Fruit fly (Drosophila melanogaster) whole organism, prepupa: ENCODE measurements around the gene CG17650.

ENCODE experiments used
- Blimp-1 ChIP-seq: fragments of 200-800 bp; sonication (Bioruptor generic); optimal IDR thresholded peaks from 3 replicates; lab custom pipeline; 2017; ENCODE audit warnings: missing biosample characterization, missing genetic modification characterization, mild to moderate bottlenecking, moderate library complexity, missing genetic modification reagents
- CG10631 ChIP-seq: fragments of 200-800 bp; sonication (Bioruptor generic); optimal IDR thresholded peaks from 2 replicates; lab custom pipeline; 2016; ENCODE audit warnings: missing biosample characterization, missing genetic modification characterization
- CG10669 ChIP-seq: fragments of 200-800 bp; sonication (Bioruptor generic); optimal IDR thresholded peaks from 3 replicates; lab custom pipeline; 2018; ENCODE audit warnings: missing biosample characterization, mild to moderate bottlenecking, missing genetic modification characterization, moderate library complexity
- CG11294 ChIP-seq: fragments of 200-800 bp; sonication (Bioruptor generic); IDR thresholded peaks from 2 replicates; pipeline ENCODE4 v1.3.6; 2022; ENCODE audit warnings: missing biosample characterization, missing genetic modification characterization
- CG11762 ChIP-seq: fragments of 200-800 bp; sonication (Bioruptor generic); optimal IDR thresholded peaks from 3 replicates; lab custom pipeline; 2016; ENCODE audit warnings: missing biosample characterization, missing genetic modification characterization; ENCODE audit not compliant: insufficient read depth
- CG11902 ChIP-seq: fragments of 200-800 bp; sonication (Bioruptor generic); optimal IDR thresholded peaks from 3 replicates; lab custom pipeline; 2016; ENCODE audit warnings: missing biosample characterization, missing genetic modification characterization
- CG1621 ChIP-seq: fragments of 200-800 bp; sonication (Bioruptor generic); optimal IDR thresholded peaks from 3 replicates; lab custom pipeline; 2018; ENCODE audit warnings: missing biosample characterization, mild to moderate bottlenecking, missing genetic modification characterization
- CG16779 ChIP-seq: fragments of 200-800 bp; sonication (Bioruptor generic); optimal IDR thresholded peaks from 3 replicates; lab custom pipeline; 2017; ENCODE audit warnings: missing biosample characterization, mild to moderate bottlenecking, missing genetic modification characterization
- CG3032 ChIP-seq: fragments of 200-800 bp; optimal IDR thresholded peaks from 2 replicates; lab custom pipeline; 2019; ENCODE audit warnings: missing biosample characterization, mild to moderate bottlenecking, missing genetic modification characterization, moderate library complexity
- CG31627 ChIP-seq: fragments of 200-800 bp; sonication (Bioruptor generic); optimal IDR thresholded peaks from 3 replicates; lab custom pipeline; 2016; ENCODE audit warnings: missing biosample characterization, missing genetic modification characterization
- CG32006 ChIP-seq: fragments of 200-800 bp; sonication (Bioruptor generic); optimal IDR thresholded peaks from 3 replicates; lab custom pipeline; 2017; ENCODE audit warnings: missing biosample characterization, mild to moderate bottlenecking, missing genetic modification characterization
- CG3919 ChIP-seq: fragments of 200-800 bp; sonication (Bioruptor generic); optimal IDR thresholded peaks from 3 replicates; lab custom pipeline; 2016; ENCODE audit warnings: missing biosample characterization, missing genetic modification characterization
- CG4318 ChIP-seq: fragments of 200-800 bp; sonication (Bioruptor generic); optimal IDR thresholded peaks from 3 replicates; lab custom pipeline; 2017; ENCODE audit warnings: missing biosample characterization, mild to moderate bottlenecking, missing genetic modification characterization
- CG6163 ChIP-seq: fragments of 200-800 bp; sonication (Bioruptor generic); IDR thresholded peaks from 3 replicates; pipeline ENCODE4 v1.3.6; 2022; ENCODE audit warnings: missing biosample characterization, missing genetic modification characterization
- CG6276 ChIP-seq: fragments of 200-800 bp; sonication (Bioruptor generic); optimal IDR thresholded peaks from 2 replicates; lab custom pipeline; 2017; ENCODE audit warnings: missing biosample characterization, mild to moderate bottlenecking, missing genetic modification characterization
- CG6792 ChIP-seq: fragments of 200-800 bp; sonication (Bioruptor generic); optimal IDR thresholded peaks from 3 replicates; lab custom pipeline; 2016; ENCODE audit warnings: missing biosample characterization, missing genetic modification characterization
- CG6808 ChIP-seq: fragments of 200-800 bp; sonication (Bioruptor generic); optimal IDR thresholded peaks from 3 replicates; lab custom pipeline; 2017; ENCODE audit warnings: missing biosample characterization, missing genetic modification characterization, mild to moderate bottlenecking, moderate library complexity, missing genetic modification reagents
- CG6854 ChIP-seq: fragments of 200-800 bp; sonication (Bioruptor generic); optimal IDR thresholded peaks from 2 replicates; lab custom pipeline; 2017; ENCODE audit warnings: missing biosample characterization, mild to moderate bottlenecking, missing genetic modification characterization
- CG7368 ChIP-seq: fragments of 200-800 bp; sonication (Bioruptor generic); optimal IDR thresholded peaks from 3 replicates; lab custom pipeline; 2016; ENCODE audit warnings: missing biosample characterization, missing genetic modification characterization
- CG8119 ChIP-seq: fragments of 200-800 bp; sonication (Bioruptor generic); IDR thresholded peaks from 3 replicates; pipeline ENCODE4 v1.3.6; 2022; ENCODE audit warnings: missing biosample characterization, missing genetic modification characterization
- CG8632 ChIP-seq: fragments of 200-800 bp; sonication (Bioruptor generic); optimal IDR thresholded peaks from 3 replicates; lab custom pipeline; 2016; ENCODE audit warnings: missing biosample characterization, missing genetic modification characterization
- Eip75B ChIP-seq: fragments of 200-800 bp; sonication (Bioruptor generic); optimal IDR thresholded peaks from 3 replicates; lab custom pipeline; 2016; ENCODE audit warnings: missing biosample characterization, missing genetic modification characterization
- Eip78C ChIP-seq: fragments of 200-800 bp; sonication (Bioruptor generic); peaks from one replicate; lab custom pipeline; 2016; ENCODE audit warnings: missing biosample characterization, missing genetic modification characterization
- Ets96B ChIP-seq: fragments of 200-800 bp; optimal IDR thresholded peaks from 2 replicates; lab custom pipeline; 2019; ENCODE audit warnings: missing biosample characterization, mild to moderate bottlenecking, missing genetic modification characterization, moderate library complexity
- Gug ChIP-seq: fragments of 200-800 bp; sonication (Bioruptor generic); IDR thresholded peaks from 2 replicates; pipeline ENCODE4 v1.3.6; 2022; ENCODE audit warnings: missing biosample characterization, missing genetic modification characterization
- Hr38 ChIP-seq: sonication (Bioruptor generic); optimal IDR thresholded peaks from 2 replicates; lab custom pipeline; 2016; ENCODE audit warnings: missing biosample characterization, missing genetic modification characterization
- Hr39 ChIP-seq: fragments of 200-800 bp; sonication (Bioruptor generic); optimal IDR thresholded peaks from 2 replicates; lab custom pipeline; 2016; ENCODE audit warnings: missing biosample characterization, missing genetic modification characterization
- Hr4 ChIP-seq: fragments of 200-800 bp; sonication (Bioruptor generic); optimal IDR thresholded peaks from 3 replicates; lab custom pipeline; 2016; ENCODE audit warnings: missing biosample characterization, missing genetic modification characterization
- Lpt ChIP-seq: fragments of 200-800 bp; sonication (Bioruptor generic); optimal IDR thresholded peaks from 3 replicates; lab custom pipeline; 2016; ENCODE audit warnings: missing biosample characterization, missing genetic modification characterization
- Met ChIP-seq: fragments of 200-800 bp; sonication (Bioruptor generic); optimal IDR thresholded peaks from 3 replicates; lab custom pipeline; 2016; ENCODE audit warnings: missing biosample characterization, missing genetic modification characterization
- OdsH ChIP-seq: fragments of 200-800 bp; sonication (Bioruptor generic); optimal IDR thresholded peaks from 3 replicates; lab custom pipeline; 2016; ENCODE audit warnings: missing biosample characterization, missing genetic modification characterization
- Smox ChIP-seq: fragments of 200-800 bp; sonication (Bioruptor generic); optimal IDR thresholded peaks from 3 replicates; lab custom pipeline; 2016; ENCODE audit warnings: missing biosample characterization, missing genetic modification characterization
- Sox102F ChIP-seq: fragments of 200-800 bp; sonication (Bioruptor generic); optimal IDR thresholded peaks from 2 replicates; lab custom pipeline; 2016; ENCODE audit warnings: missing biosample characterization, mild to moderate bottlenecking, missing genetic modification characterization
- achi ChIP-seq: fragments of 200-800 bp; sonication (Bioruptor generic); optimal IDR thresholded peaks from 3 replicates; lab custom pipeline; 2016; ENCODE audit warnings: missing biosample characterization, missing genetic modification characterization
- cyc ChIP-seq: fragments of 200-800 bp; sonication (Bioruptor generic); optimal IDR thresholded peaks from 3 replicates; lab custom pipeline; 2016; ENCODE audit warnings: missing biosample characterization, missing genetic modification characterization
- dac ChIP-seq: fragments of 200-800 bp; sonication (Bioruptor generic); optimal IDR thresholded peaks from 2 replicates; lab custom pipeline; 2017; ENCODE audit warnings: missing biosample characterization, mild to moderate bottlenecking, missing genetic modification characterization
- dsx ChIP-seq: fragments of 200-800 bp; optimal IDR thresholded peaks from 3 replicates; lab custom pipeline; 2019; ENCODE audit warnings: missing biosample characterization, mild to moderate bottlenecking, missing genetic modification characterization, moderate library complexity; ENCODE audit not compliant: poor library complexity, severe bottlenecking
- fd59A ChIP-seq: fragments of 200-800 bp; sonication (Bioruptor generic); optimal IDR thresholded peaks from 2 replicates; lab custom pipeline; 2017; ENCODE audit warnings: missing biosample characterization, mild to moderate bottlenecking, missing genetic modification characterization, missing genetic modification reagents
- fd85E ChIP-seq: fragments of 200-800 bp; sonication (Bioruptor generic); optimal IDR thresholded peaks from 3 replicates; lab custom pipeline; 2016; ENCODE audit warnings: missing biosample characterization, missing genetic modification characterization
- fkh ChIP-seq: fragments of 200-800 bp; sonication (Bioruptor generic); optimal IDR thresholded peaks from 3 replicates; lab custom pipeline; 2017; ENCODE audit warnings: missing biosample characterization, mild to moderate bottlenecking, missing genetic modification characterization, moderate library complexity
- lz ChIP-seq: fragments of 200-800 bp; sonication (Bioruptor generic); optimal IDR thresholded peaks from 3 replicates; lab custom pipeline; 2016; ENCODE audit warnings: missing biosample characterization, missing genetic modification characterization
- svp ChIP-seq: fragments of 200-800 bp; sonication (Bioruptor generic); peaks from one replicate; lab custom pipeline; 2016; ENCODE audit warnings: missing biosample characterization, missing genetic modification characterization
- topi ChIP-seq: fragments of 200-800 bp; sonication (Bioruptor generic); optimal IDR thresholded peaks from 3 replicates; lab custom pipeline; 2016; ENCODE audit warnings: missing biosample characterization, missing genetic modification characterization
- vri ChIP-seq: fragments of 200-800 bp; sonication (Bioruptor generic); optimal IDR thresholded peaks from 3 replicates; lab custom pipeline; 2016; ENCODE audit warnings: missing biosample characterization, mild to moderate bottlenecking, missing genetic modification characterization

The CG17650 gene

dm6 chr2L:1737057-1737581, 21.8 kb downstream of the CG17650 start (continued):
- TF ChIP-seq CG8632 (GFP tag; lab: Kevin White, UChicago) (peak; percentile 82), fd59A (GFP tag; lab: Kevin White, UChicago) (peak; percentile 47), CG1621 (tag; lab: Kevin White, UChicago) (peak; percentile 90), CG32006 (GFP tag; lab: Kevin White, UChicago) (peak; percentile 99), Gug (GFP tag; lab: Robert Waterston, UW) (peak; percentile 94), CG6808 (peak; percentile 51), CG8119 (GFP tag; lab: Robert Waterston, UW) (peak; percentile 97), CG11762 (GFP tag; lab: Kevin White, UChicago) (peak; percentile 90), Met (GFP tag; lab: Kevin White, UChicago) (peak; percentile 73), Hr39 (GFP tag; lab: Kevin White, UChicago) (peak; percentile 76), achi (GFP tag; lab: Kevin White, UChicago) (peak; percentile 94), CG7368 (GFP tag; lab: Kevin White, UChicago) (peak; percentile 88), Blimp-1 (GFP tag; lab: Kevin White, UChicago) (no peak)

DNA sequence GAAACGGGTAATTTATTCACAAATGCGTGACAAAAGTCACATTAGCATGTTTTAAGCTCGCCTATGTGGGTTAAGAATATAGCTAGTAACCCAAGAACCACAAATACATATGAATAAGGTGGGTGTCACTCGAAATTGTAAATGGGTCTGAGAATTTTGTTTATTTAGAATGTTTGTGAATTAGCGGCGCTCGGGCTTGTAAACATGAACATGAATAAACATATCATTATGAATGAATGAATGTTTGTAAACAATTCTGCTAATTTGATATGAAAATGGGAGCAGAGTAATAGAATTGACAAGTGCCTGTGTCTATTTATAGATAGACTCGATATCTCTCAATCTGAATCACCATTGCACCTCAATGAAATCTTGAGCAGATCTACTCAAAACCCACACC, 23.8 kb downstream of the CG17650 start:
- TF ChIP-seq CG4318 (no peak), cyc (no peak), Met (GFP tag; lab: Kevin White, UChicago) (no peak), vri (GFP tag; lab: Kevin White, UChicago) (no peak), CG10631 (GFP tag; lab: Kevin White, UChicago) (no peak), fkh (peak; percentile 64)
- TF ChIP-seq, all 60 proteins: peak for 1

dm6 chr2L:1733155-1733813, 25.6 kb downstream of the CG17650 start:
- TF ChIP-seq CG1621 (tag; lab: Kevin White, UChicago), result no peak
- TF ChIP-seq CG6163, result peak; percentile 50; the same call in 2 of the 3 replicates

dm6 chr2L:1732189-1732588, 26.7 kb downstream of the CG17650 start, which contains the start of the genes CG17652 and CG17646:
Gene CG17652, minus strand, starts transcription at chr2L:1732356.
Gene CG17646, plus strand, starts transcription at chr2L:1732524.
- TF ChIP-seq Sox102F (GFP tag; lab: Kevin White, UChicago) (no peak), Blimp-1 (GFP tag; lab: Kevin White, UChicago) (no peak), Eip75B (no peak), Met (GFP tag; lab: Kevin White, UChicago) (no peak), CG6792 (GFP tag; lab: Kevin White, UChicago) (no peak), CG11902 (GFP tag; lab: Kevin White, UChicago) (no peak), Smox (GFP tag; lab: Kevin White, UChicago) (no peak), Hr4 (GFP tag; lab: Kevin White, UChicago) (no peak), Ets96B (tag; lab: Kevin White, UChicago) (no peak), dsx (GFP tag; lab: Kevin White, UChicago) (no peak), CG3919 (GFP tag; lab: Kevin White, UChicago) (no peak), CG11294 (GFP tag; lab: Robert Waterston, UW) (no peak), CG10631 (GFP tag; lab: Kevin White, UChicago) (no peak), Hr38 (GFP tag; lab: Kevin White, UChicago) (no peak), achi (GFP tag; lab: Kevin White, UChicago) (no peak), CG16779 (tag; lab: Kevin White, UChicago) (no peak), CG31627 (GFP tag; lab: Kevin White, UChicago) (no peak), CG6163 (peak; percentile 45; the same call in 2 of the 3 replicates), CG6854 (GFP tag; lab: Kevin White, UChicago) (peak; percentile 1), lz (GFP tag; lab: Kevin White, UChicago) (no peak), CG8119 (GFP tag; lab: Robert Waterston, UW) (no peak), CG8632 (GFP tag; lab: Kevin White, UChicago) (no peak), OdsH (GFP tag; lab: Kevin White, UChicago) (no peak), CG10669 (GFP tag; lab: Kevin White, UChicago) (no peak), CG6276 (no peak), dac (GFP tag; lab: Kevin White, UChicago) (no peak), fd85E (GFP tag; lab: Kevin White, UChicago) (no peak), Eip78C (peak; percentile 61), topi (no peak), CG11762 (GFP tag; lab: Kevin White, UChicago) (no peak), svp (GFP tag; lab: Kevin White, UChicago) (no peak), CG3032 (tag; lab: Kevin White, UChicago) (no peak), Lpt (no peak)
